Worm (Caenorhabditis elegans) whole organism, L1 larva: Measurements from ENCODE around the gene ule-2.

Experiments
- F16B12.6 ChIP-seq: fragments of 150-350 bp; optimal IDR thresholded peaks from 2 replicates; lab custom pipeline; 2014; ENCODE audit warnings: missing biosample characterization, missing genetic modification characterization
- blmp-1 ChIP-seq: fragments of 150-350 bp; optimal IDR thresholded peaks from 2 replicates; lab custom pipeline; 2014; ENCODE audit warnings: missing biosample characterization, missing genetic modification characterization
- ceh-63 ChIP-seq: fragments of 200-800 bp; sonication (Bioruptor generic); optimal IDR thresholded peaks from 2 replicates; lab custom pipeline; 2018; ENCODE audit warnings: mild to moderate bottlenecking, missing genetic modification characterization, missing compliant biosample characterization
- ceh-82 ChIP-seq, 3 experiments: fragments of 150-350 bp in 1 of 3; sonication (generic microtip) in 2 of 3; optimal IDR thresholded peaks; 2 replicates each; lab custom pipeline; 2014 to 2017; ENCODE audit warnings: missing biosample characterization in 3 of 3, missing genetic modification characterization in 3 of 3
- ceh-90 ChIP-seq: sonication (generic microtip); optimal IDR thresholded peaks from 2 replicates; lab custom pipeline; 2016; ENCODE audit warnings: missing genetic modification characterization, missing compliant biosample characterization
- ces-1 ChIP-seq: fragments of 150-350 bp; optimal IDR thresholded peaks from 2 replicates; lab custom pipeline; 2014; ENCODE audit warnings: missing biosample characterization, missing genetic modification reagents, missing genetic modification characterization
- dsc-1 ChIP-seq: sonication (generic microtip); optimal IDR thresholded peaks from 2 replicates; lab custom pipeline; 2016; ENCODE audit warnings: mild to moderate bottlenecking, missing genetic modification characterization, missing compliant biosample characterization
- efl-3 ChIP-seq: fragments of 200-800 bp; sonication (Bioruptor generic); optimal IDR thresholded peaks from 2 replicates; lab custom pipeline; 2018; ENCODE audit warnings: mild to moderate bottlenecking, missing genetic modification characterization, missing compliant biosample characterization
- egl-13 ChIP-seq: sonication (generic microtip); optimal IDR thresholded peaks from 2 replicates; lab custom pipeline; 2016; ENCODE audit warnings: missing genotype, missing genetic modification reagents, missing genetic modification characterization, missing compliant biosample characterization
- egl-27 ChIP-seq, 2 experiments: fragments of 150-350 bp in 1 of 2; sonication (generic microtip); optimal IDR thresholded peaks; 3 replicates each; lab custom pipeline; 2017 to 2018; ENCODE audit warnings: missing biosample characterization in 2 of 2, missing genetic modification characterization in 2 of 2, missing genetic modification reagents in 2 of 2
- elt-2 ChIP-seq: sonication (generic microtip); optimal IDR thresholded peaks from 2 replicates; lab custom pipeline; 2016; ENCODE audit warnings: missing genetic modification characterization, mild to moderate bottlenecking, inconsistent platforms, missing compliant biosample characterization, missing genetic modification reagents
- fkh-10 ChIP-seq: sonication (generic microtip); optimal IDR thresholded peaks from 2 replicates; lab custom pipeline; 2017; ENCODE audit warnings: missing biosample characterization, missing genetic modification reagents, missing genetic modification characterization
- fkh-8 ChIP-seq: sonication (generic microtip); optimal IDR thresholded peaks from 2 replicates; lab custom pipeline; 2016; ENCODE audit warnings: mild to moderate bottlenecking, missing genetic modification characterization, missing compliant biosample characterization
- fos-1 ChIP-seq: fragments of 150-350 bp; optimal IDR thresholded peaks from 2 replicates; lab custom pipeline; 2014; ENCODE audit warnings: missing biosample characterization, missing genetic modification characterization
- grh-1 ChIP-seq: fragments of 200-800 bp; sonication (Bioruptor generic); IDR thresholded peaks from 2 replicates; pipeline ENCODE4 v1.3.6; 2022; ENCODE audit warnings: missing genetic modification reagents, missing genetic modification characterization, missing compliant biosample characterization
- irx-1 ChIP-seq: sonication (generic microtip); optimal IDR thresholded peaks from 2 replicates; lab custom pipeline; 2016; ENCODE audit warnings: missing genetic modification characterization, missing compliant biosample characterization
- isw-1 ChIP-seq: fragments of 200-800 bp; sonication (Bioruptor generic); IDR thresholded peaks from 2 replicates; pipeline ENCODE4 v1.3.6; 2022; ENCODE audit warnings: missing genetic modification characterization, missing compliant biosample characterization
- jun-1 ChIP-seq: fragments of 150-350 bp; optimal IDR thresholded peaks from 2 replicates; lab custom pipeline; 2014; ENCODE audit warnings: missing biosample characterization, missing genetic modification reagents, missing genetic modification characterization
- lin-35 ChIP-seq, 2 experiments: fragments of 150-350 bp; optimal IDR thresholded peaks; 2 replicates each; lab custom pipeline; 2014; ENCODE audit warnings: missing biosample characterization in 2 of 2, missing genetic modification characterization in 2 of 2, missing genetic modification reagents in 2 of 2
- lir-3 ChIP-seq: sonication (generic microtip); optimal IDR thresholded peaks from 2 replicates; lab custom pipeline; 2016; ENCODE audit warnings: mild to moderate bottlenecking, missing genetic modification characterization, moderate library complexity, missing compliant biosample characterization; ENCODE audit not compliant: poor library complexity
- lsy-2 ChIP-seq, 2 experiments: fragments of 150-350 bp; optimal IDR thresholded peaks; 2 replicates each; lab custom pipeline; 2014; ENCODE audit warnings: missing biosample characterization in 2 of 2, missing genetic modification characterization in 2 of 2
- mep-1 ChIP-seq: fragments of 150-350 bp; optimal IDR thresholded peaks from 2 replicates; lab custom pipeline; 2014; ENCODE audit warnings: missing biosample characterization, missing genetic modification characterization
- nhr-11 ChIP-seq: fragments of 150-350 bp; optimal IDR thresholded peaks from 2 replicates; lab custom pipeline; 2014; ENCODE audit warnings: missing biosample characterization, missing genetic modification characterization
- nhr-12 ChIP-seq: sonication (generic microtip); optimal IDR thresholded peaks from 2 replicates; lab custom pipeline; 2017; ENCODE audit warnings: missing biosample characterization, missing genetic modification characterization
- nhr-20 ChIP-seq: sonication (generic microtip); optimal IDR thresholded peaks from 2 replicates; lab custom pipeline; 2016; ENCODE audit warnings: mild to moderate bottlenecking, missing genetic modification characterization, missing compliant biosample characterization
- nhr-237 ChIP-seq: fragments of 150-350 bp; optimal IDR thresholded peaks from 2 replicates; lab custom pipeline; 2014; ENCODE audit warnings: missing biosample characterization, missing genetic modification characterization
- nhr-28 ChIP-seq: fragments of 150-350 bp; optimal IDR thresholded peaks from 2 replicates; lab custom pipeline; 2014; ENCODE audit warnings: missing biosample characterization, missing genetic modification characterization
- nhr-47 ChIP-seq: sonication (generic microtip); optimal IDR thresholded peaks from 2 replicates; lab custom pipeline; 2016; ENCODE audit warnings: mild to moderate bottlenecking, missing genetic modification characterization, moderate library complexity, missing compliant biosample characterization
- nhr-71 ChIP-seq: sonication (generic microtip); optimal IDR thresholded peaks from 2 replicates; lab custom pipeline; 2016; ENCODE audit warnings: mild to moderate bottlenecking, missing genetic modification characterization, moderate library complexity, missing compliant biosample characterization
- nhr-84 ChIP-seq: sonication (generic microtip); optimal IDR thresholded peaks from 2 replicates; lab custom pipeline; 2017; ENCODE audit warnings: missing biosample characterization, missing genetic modification characterization
- nhr-90 ChIP-seq: sonication (generic microtip); optimal IDR thresholded peaks from 2 replicates; lab custom pipeline; 2016; ENCODE audit warnings: mild to moderate bottlenecking, missing genetic modification characterization, missing compliant biosample characterization; ENCODE audit not compliant: poor library complexity
- pag-3 ChIP-seq: sonication (generic microtip); optimal IDR thresholded peaks from 2 replicates; lab custom pipeline; 2017; ENCODE audit warnings: missing genetic modification characterization, mild to moderate bottlenecking, missing compliant biosample characterization, antibody characterized with exemption, borderline replicate concordance; ENCODE audit not compliant: insufficient read depth
- pqm-1 ChIP-seq: sonication (generic microtip); optimal IDR thresholded peaks from 3 replicates; lab custom pipeline; 2017; ENCODE audit warnings: missing biosample characterization, missing genetic modification characterization
- rnt-1 ChIP-seq: sonication (generic microtip); optimal IDR thresholded peaks from 2 replicates; lab custom pipeline; 2016; ENCODE audit warnings: mild to moderate bottlenecking, missing genetic modification characterization, moderate library complexity, missing compliant biosample characterization
- snpc-4 ChIP-seq: fragments of 150-350 bp; optimal IDR thresholded peaks from 2 replicates; lab custom pipeline; 2014; ENCODE audit warnings: missing biosample characterization, missing genetic modification characterization
- sox-4 ChIP-seq: sonication (generic microtip); optimal IDR thresholded peaks from 2 replicates; lab custom pipeline; 2016; ENCODE audit warnings: missing genetic modification characterization, missing compliant biosample characterization
- sptf-1 ChIP-seq: fragments of 150-350 bp; optimal IDR thresholded peaks from 2 replicates; lab custom pipeline; 2014; ENCODE audit warnings: missing biosample characterization, missing genetic modification characterization
- sup-37 ChIP-seq: fragments of 200-800 bp; sonication (Bioruptor generic); optimal IDR thresholded peaks from 2 replicates; lab custom pipeline; 2018; ENCODE audit warnings: mild to moderate bottlenecking, missing genetic modification characterization, missing compliant biosample characterization
- tbx-2 ChIP-seq: sonication (generic microtip); optimal IDR thresholded peaks from 2 replicates; lab custom pipeline; 2016; ENCODE audit warnings: missing genetic modification characterization, missing compliant biosample characterization
- tlp-1 ChIP-seq: fragments of 150-350 bp; optimal IDR thresholded peaks from 2 replicates; lab custom pipeline; 2014; ENCODE audit warnings: missing biosample characterization, missing genetic modification characterization
- unc-62 ChIP-seq: fragments of 150-350 bp; optimal IDR thresholded peaks from 2 replicates; lab custom pipeline; 2014; ENCODE audit warnings: missing biosample characterization, missing genetic modification reagents, missing genetic modification characterization
- unc-86 ChIP-seq: sonication (generic microtip); optimal IDR thresholded peaks from 2 replicates; lab custom pipeline; 2016; ENCODE audit warnings: missing genetic modification characterization, missing compliant biosample characterization
- vab-15 ChIP-seq: sonication (generic microtip); optimal IDR thresholded peaks from 2 replicates; lab custom pipeline; 2017; ENCODE audit warnings: missing genotype, mild to moderate bottlenecking, missing genetic modification characterization, missing compliant biosample characterization
- xbp-1 ChIP-seq: sonication (generic microtip); optimal IDR thresholded peaks from 2 replicates; lab custom pipeline; 2016; ENCODE audit warnings: missing genetic modification characterization, missing compliant biosample characterization
- zip-4 ChIP-seq: fragments of 200-800 bp; sonication (Bioruptor generic); optimal IDR thresholded peaks from 2 replicates; lab custom pipeline; 2018; ENCODE audit warnings: mild to moderate bottlenecking, missing genetic modification characterization, moderate library complexity, missing compliant biosample characterization

The ule-2 gene

ce11 chrIV:14637413-14637812 is 2.5 kb downstream of the ule-2 start, which contains the start of gene srlf-27:
Gene srlf-27, plus strand, starts transcription at chrIV:14637713.
- TF ChIP-seq vab-15 = no peak
- no peak for TF ChIP-seq tlp-1 (tag; lab: Kevin White, UChicago)
- TF ChIP-seq pqm-1 (tag; lab: Kevin White, UChicago) = no peak
- no peak for TF ChIP-seq mep-1 (tag; lab: Kevin White, UChicago)
- no peak for TF ChIP-seq sup-37 (GFP tag; lab: Kevin White, UChicago)
- TF ChIP-seq snpc-4 (tag; lab: Kevin White, UChicago) = no peak
- no peak for TF ChIP-seq rnt-1 (tag; lab: Kevin White, UChicago)

ce11 chrIV:14648059-14648458 is 13.1 kb downstream of the ule-2 start:
- TF ChIP-seq snpc-4 (tag; lab: Kevin White, UChicago) = peak; percentile 18

ce11 chrIV:14653066-14653465 is 18.1 kb downstream of the ule-2 start, which contains the start of gene talp-3:
Gene talp-3, minus strand, starts transcription at chrIV:14653380.
- no peak for TF ChIP-seq nhr-237 (tag; lab: Kevin White, UChicago)

ce11 chrIV:14656573-14657129 is 21.7 kb downstream of the ule-2 start, which contains the start of gene Y57G11C.33:
Gene Y57G11C.33, plus strand, starts transcription at chrIV:14657079.
- peak; percentile 36 for TF ChIP-seq blmp-1
- no peak for TF ChIP-seq nhr-237 (tag; lab: Kevin White, UChicago)
- TF ChIP-seq F16B12.6 (tag; lab: Kevin White, UChicago) = peak; percentile 91
- TF ChIP-seq tbx-2 (tag; lab: Kevin White, UChicago) = peak; percentile 29
- no peak for TF ChIP-seq ceh-82 (tag; optimal IDR thresholded peaks at IDR 0.05; lab: Kevin White, UChicago)
- TF ChIP-seq nhr-28 (tag; lab: Kevin White, UChicago) = no peak
- no peak for TF ChIP-seq sup-37 (GFP tag; lab: Kevin White, UChicago)
- TF ChIP-seq nhr-90 (tag; lab: Kevin White, UChicago) = peak; percentile 28
- TF ChIP-seq fos-1 (tag; lab: Kevin White, UChicago) = no peak
- TF ChIP-seq ces-1 (GFP tag; lab: Kevin White, UChicago) = no peak
- no peak for TF ChIP-seq nhr-12 (tag; lab: Kevin White, UChicago)
- no peak for TF ChIP-seq jun-1 (tag; lab: Kevin White, UChicago)
- TF ChIP-seq egl-13 (tag; lab: Kevin White, UChicago) = no peak
- no peak for TF ChIP-seq ceh-63 (GFP tag; lab: Kevin White, UChicago)
- no peak for TF ChIP-seq efl-3 (GFP tag; lab: Kevin White, UChicago)
- TF ChIP-seq mep-1 (tag; lab: Kevin White, UChicago) = peak; percentile 61
- TF ChIP-seq nhr-47 (tag; lab: Kevin White, UChicago) = peak; percentile 42
- no peak for TF ChIP-seq nhr-84 (tag; lab: Kevin White, UChicago)
- peak; percentile 75 to 96 for TF ChIP-seq lsy-2 (tag; optimal IDR thresholded peaks at IDR 0.05; lab: Kevin White, UChicago)
- no peak for TF ChIP-seq zip-4 (GFP tag; lab: Kevin White, UChicago)
- TF ChIP-seq elt-2 (tag; lab: Kevin White, UChicago) = no peak
- peak; percentile 21 for TF ChIP-seq dsc-1 (tag; lab: Kevin White, UChicago)
- no peak for TF ChIP-seq isw-1 (GFP tag; lab: Robert Waterston, UW)
- TF ChIP-seq unc-86 (tag; lab: Kevin White, UChicago) = peak; percentile 4
- TF ChIP-seq fkh-8 (tag; lab: Kevin White, UChicago) = no peak
- TF ChIP-seq ceh-90 (tag; lab: Kevin White, UChicago) = no peak
- TF ChIP-seq rnt-1 (tag; lab: Kevin White, UChicago) = no peak
- no peak for TF ChIP-seq grh-1
- peak; percentile 17 for TF ChIP-seq xbp-1 (tag; lab: Kevin White, UChicago)
- no peak for TF ChIP-seq pag-3 (tag; lab: Kevin White, UChicago)
- no peak for TF ChIP-seq unc-62 (GFP tag; lab: Kevin White, UChicago)
- peak; percentile 52 for TF ChIP-seq nhr-71 (tag; lab: Kevin White, UChicago)
- peak; percentile 28 for TF ChIP-seq nhr-20 (tag; lab: Kevin White, UChicago)
- no peak for TF ChIP-seq sptf-1
- no peak for TF ChIP-seq fkh-10
- TF ChIP-seq sox-4 (tag; lab: Kevin White, UChicago) = no peak
- peak; percentile 14 for TF ChIP-seq irx-1 (tag; lab: Kevin White, UChicago)
- no peak for TF ChIP-seq nhr-11 (tag; lab: Kevin White, UChicago)
- TF ChIP-seq lir-3 = no peak
- TF ChIP-seq lin-35 (GFP tag; optimal IDR thresholded peaks at IDR 0.05; lab: Kevin White, UChicago) = peak in 1 of 2 experiments; percentile 41
- no peak for TF ChIP-seq egl-27 (tag; optimal IDR thresholded peaks at IDR 0.05; lab: Kevin White, UChicago)
